Fruit fly (Drosophila melanogaster): ENCODE data around the gene CG12379.

CG12379 gene

dm6 chrX:15766395-15766866, 32.6 kb upstream of the CG12379 start, which contains the start of gene CG8952:
Gene CG8952 (minus strand): TSS chrX:15766445.
- no peak for TF ChIP-seq dac (GFP tag; optimal IDR thresholded peaks at IDR 0.05)
- TF ChIP-seq pdm3 (GFP tag; optimal IDR thresholded peaks at IDR 0.05): no peak
- TF ChIP-seq OdsH (GFP tag; optimal IDR thresholded peaks at IDR 0.05): no peak
- TF ChIP-seq CG4318 (GFP tag; optimal IDR thresholded peaks at IDR 0.05): no peak
- TF ChIP-seq Hr39 (GFP tag; optimal IDR thresholded peaks at IDR 0.05): no peak
- no peak for TF ChIP-seq spab (GFP tag; optimal IDR thresholded peaks at IDR 0.05)
- TF ChIP-seq CG10631 (GFP tag; optimal IDR thresholded peaks at IDR 0.05): no peak

DNA sequence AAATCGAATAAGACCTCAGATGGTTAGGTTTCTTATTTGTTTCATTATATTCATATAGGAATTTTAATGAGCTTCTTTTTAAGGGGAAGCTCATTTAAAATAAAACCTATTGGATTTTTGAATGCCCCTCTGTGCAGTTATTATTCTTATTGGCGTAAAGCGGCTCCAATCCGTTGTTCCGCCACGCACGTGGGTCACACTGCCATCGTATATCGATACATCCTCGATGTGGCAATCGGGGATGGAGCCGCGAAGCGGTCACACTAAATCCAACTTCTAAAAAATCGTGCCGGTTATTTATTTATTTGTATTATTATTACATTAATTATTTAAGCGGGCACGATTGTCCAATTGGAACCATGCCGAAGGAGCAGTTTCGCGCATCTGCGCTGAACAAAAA, 28.9 kb upstream of the CG12379 start, which contains the start of gene Polr3A:
Gene Polr3A (plus strand): TSS at position 234 of the 400 bp plus-strand sequence.
- TF ChIP-seq CG9139 (GFP tag; optimal IDR thresholded peaks at IDR 0.05) (no peak), acj6 (GFP tag; optimal IDR thresholded peaks at IDR 0.05) (no peak), fd85E (GFP tag; optimal IDR thresholded peaks at IDR 0.05) (no peak), Sox14 (GFP tag; optimal IDR thresholded peaks at IDR 0.05) (no peak), CG3032 (tag; optimal IDR thresholded peaks at IDR 0.05) (no peak), CG7368 (GFP tag; optimal IDR thresholded peaks at IDR 0.05) (no peak), CG16779 (tag; optimal IDR thresholded peaks at IDR 0.05) (no peak), Eip75B (GFP tag; optimal IDR thresholded peaks at IDR 0.05) (no peak), dsx (GFP tag; optimal IDR thresholded peaks at IDR 0.05; ENCODE audit: poor library complexity, severe bottlenecking) (no peak), spab (GFP tag; optimal IDR thresholded peaks at IDR 0.05) (no peak), OdsH (GFP tag; optimal IDR thresholded peaks at IDR 0.05) (no peak), CG3919 (GFP tag; optimal IDR thresholded peaks at IDR 0.05) (no peak), CG8119 (GFP tag; IDR thresholded peaks at IDR 0.05) (no peak), CG32006 (GFP tag; optimal IDR thresholded peaks at IDR 0.05) (no peak), CG34406 (GFP tag; optimal IDR thresholded peaks at IDR 0.05) (no peak), CG8319 (GFP tag; optimal IDR thresholded peaks at IDR 0.05) (no peak), Sox102F (GFP tag; optimal IDR thresholded peaks at IDR 0.05) (no peak)

dm6 chrX:15761298-15761640, 27.5 kb upstream of the CG12379 start:
- TF ChIP-seq CG11902 (GFP tag; optimal IDR thresholded peaks at IDR 0.05) (no peak), Gug (GFP tag; IDR thresholded peaks at IDR 0.05) (no peak), lz (GFP tag; optimal IDR thresholded peaks at IDR 0.05) (no peak), esn (GFP tag; optimal IDR thresholded peaks at IDR 0.05) (no peak), CG1621 (tag; optimal IDR thresholded peaks at IDR 0.05) (no peak), CG10669 (GFP tag; optimal IDR thresholded peaks at IDR 0.05) (no peak), Sox102F (GFP tag; optimal IDR thresholded peaks at IDR 0.05) (no peak), CG8119 (GFP tag; IDR thresholded peaks at IDR 0.05) (no peak), svp (GFP tag) (no peak), CG11762 (GFP tag; optimal IDR thresholded peaks at IDR 0.05; ENCODE audit: insufficient read depth) (no peak), Blimp-1 (GFP tag; optimal IDR thresholded peaks at IDR 0.05) (no peak), vri (GFP tag; optimal IDR thresholded peaks at IDR 0.05) (no peak), CG11294 (GFP tag; IDR thresholded peaks at IDR 0.05) (no peak), ss (GFP tag; optimal IDR thresholded peaks at IDR 0.05) (no peak), Lpt (GFP tag; optimal IDR thresholded peaks at IDR 0.05) (no peak), Hr4 (GFP tag; optimal IDR thresholded peaks at IDR 0.05) (no peak)

Data from whole organism, prepupa.